Worm (Caenorhabditis elegans) whole organism, early embryonic: ENCODE data around the gene str-108.

Experiments
- B0310.2 ChIP-seq: sonication (generic microtip); optimal IDR thresholded peaks from 2 replicates; lab custom pipeline; 2016; ENCODE audit warnings: mild to moderate bottlenecking, missing genetic modification characterization, missing compliant biosample characterization
- F13C5.2 ChIP-seq: sonication (generic microtip); optimal IDR thresholded peaks from 2 replicates; lab custom pipeline; 2017; ENCODE audit warnings: mild to moderate bottlenecking, missing genetic modification characterization, inconsistent platforms, missing compliant biosample characterization
- aly-1 ChIP-seq: sonication (generic microtip); optimal IDR thresholded peaks from 2 replicates; lab custom pipeline; 2016; ENCODE audit warnings: missing genetic modification characterization, missing compliant biosample characterization
- ama-1 ChIP-seq: fragments of 150-350 bp; optimal IDR thresholded peaks from 2 replicates; lab custom pipeline; 2014
- ceh-13 ChIP-seq: fragments of 200-800 bp; sonication (Bioruptor generic); optimal IDR thresholded peaks from 2 replicates; lab custom pipeline; 2018; ENCODE audit warnings: mild to moderate bottlenecking, missing genetic modification characterization, missing compliant biosample characterization
- ceh-36 ChIP-seq: sonication (generic microtip); optimal IDR thresholded peaks from 2 replicates; lab custom pipeline; 2016; ENCODE audit warnings: missing genetic modification characterization, inconsistent platforms, missing compliant biosample characterization
- ets-7 ChIP-seq: sonication (generic microtip); optimal IDR thresholded peaks from 2 replicates; lab custom pipeline; 2016; ENCODE audit warnings: missing genotype, missing genetic modification characterization, missing compliant biosample characterization
- flt-1 ChIP-seq: fragments of 200-800 bp; sonication (Bioruptor generic); IDR thresholded peaks from 2 replicates; pipeline ENCODE4 v1.3.6; 2022; ENCODE audit warnings: missing genetic modification characterization, missing compliant biosample characterization
- hmbx-1 ChIP-seq: sonication (generic microtip); optimal IDR thresholded peaks from 2 replicates; lab custom pipeline; 2016; ENCODE audit warnings: mild to moderate bottlenecking, missing genetic modification characterization, missing compliant biosample characterization
- hmg-4 ChIP-seq: fragments of 200-800 bp; sonication (Bioruptor generic); optimal IDR thresholded peaks from 2 replicates; lab custom pipeline; 2018; ENCODE audit warnings: mild to moderate bottlenecking, missing genetic modification characterization, missing compliant biosample characterization
- hnd-1 ChIP-seq: sonication (generic microtip); optimal IDR thresholded peaks from 2 replicates; lab custom pipeline; 2016; ENCODE audit warnings: missing genetic modification characterization, missing compliant biosample characterization
- pes-1 ChIP-seq: fragments of 200-800 bp; sonication (Bioruptor generic); IDR thresholded peaks from 2 replicates; pipeline ENCODE4 v1.3.6; 2022; ENCODE audit warnings: missing genetic modification reagents, missing genetic modification characterization, missing compliant biosample characterization
- scrt-1 ChIP-seq: fragments of 200-800 bp; sonication (Bioruptor generic); IDR thresholded peaks from 2 replicates; pipeline ENCODE4 v1.3.6; 2022; ENCODE audit warnings: missing genetic modification characterization, missing compliant biosample characterization
- sea-1 ChIP-seq: fragments of 200-800 bp; sonication (Bioruptor generic); conservative IDR thresholded peaks from 2 replicates; pipeline ENCODE4 v1.3.6; 2022; ENCODE audit warnings: missing genetic modification characterization, missing compliant biosample characterization
- tbx-11 ChIP-seq: fragments of 200-800 bp; sonication (Bioruptor generic); IDR thresholded peaks from 2 replicates; pipeline ENCODE4 v1.3.6; 2022; ENCODE audit warnings: missing genetic modification characterization, missing compliant biosample characterization
- tbx-37 ChIP-seq: fragments of 200-800 bp; sonication (Bioruptor generic); conservative IDR thresholded peaks from 2 replicates; pipeline ENCODE4 v1.3.6; 2022; ENCODE audit warnings: missing genetic modification reagents, missing genetic modification characterization, missing compliant biosample characterization
- tra-4 ChIP-seq: sonication (generic microtip); optimal IDR thresholded peaks from 2 replicates; lab custom pipeline; 2017; ENCODE audit warnings: missing genetic modification characterization, missing compliant biosample characterization

str-108 gene

DNA sequence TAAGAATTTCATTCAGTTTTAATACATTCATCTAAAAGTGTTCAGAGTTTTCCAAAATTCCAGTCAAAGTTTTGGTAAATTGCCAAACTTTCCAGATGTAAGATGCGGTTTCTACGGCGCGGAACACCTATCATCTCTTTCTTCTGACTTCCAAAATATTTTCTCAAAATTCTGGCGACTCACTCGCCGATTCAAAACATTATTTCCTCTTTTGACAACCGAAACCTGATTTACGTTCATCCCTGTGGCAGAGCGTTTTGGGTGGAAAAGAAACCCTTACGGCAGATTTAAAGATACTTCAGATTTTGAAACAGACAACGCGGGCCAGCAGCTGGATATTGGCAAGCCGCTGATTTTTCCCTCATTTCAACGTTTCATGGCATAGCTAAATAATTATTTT is 32.0 kb downstream of the str-108 start, which contains the start of gene F11A5.5:
F11A5.5 (plus strand) TSS at position 301 of the 400 bp plus-strand sequence.
- TF ChIP-seq ceh-36 (tag; lab: Kevin White, UChicago) (no peak), sea-1 (GFP tag; lab: Robert Waterston, UW) (no peak), tbx-37 (GFP tag; lab: Robert Waterston, UW) (no peak), hmg-4 (no peak), ceh-13 (GFP tag; lab: Kevin White, UChicago) (no peak), aly-1 (tag; lab: Kevin White, UChicago) (no peak), flt-1 (GFP tag; lab: Robert Waterston, UW) (no peak), ama-1 (lab: Kevin White, UChicago) (no peak), ets-7 (no peak), F13C5.2 (no peak), hmbx-1 (tag; lab: Kevin White, UChicago) (no peak), hnd-1 (tag; lab: Kevin White, UChicago) (no peak), B0310.2 (tag; lab: Kevin White, UChicago) (no peak), tra-4 (no peak), scrt-1 (GFP tag; lab: Robert Waterston, UW) (no peak)

DNA sequence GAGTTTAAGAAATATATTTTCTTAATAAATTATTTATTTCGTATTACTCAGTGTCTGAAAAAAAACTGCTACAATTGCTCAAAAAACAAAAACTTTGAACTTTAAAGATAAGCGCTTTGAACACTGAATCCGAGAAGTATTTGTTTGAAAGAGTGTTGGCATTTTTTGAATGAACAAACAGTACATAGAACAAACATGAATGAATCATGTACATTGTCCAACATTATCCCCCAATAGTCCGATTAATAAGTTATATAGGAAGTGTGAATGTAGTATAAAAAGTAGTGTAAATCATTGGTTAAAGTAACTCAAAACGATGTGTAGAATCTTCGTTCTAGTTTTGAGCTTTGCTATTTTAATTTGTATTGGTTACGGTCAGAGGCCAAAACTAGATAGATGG is 35.7 kb downstream of the str-108 start, which contains the start of gene F11A5.17:
F11A5.17 (plus strand) TSS at position 301 of the 400 bp plus-strand sequence.
- TF ChIP-seq scrt-1 (GFP tag; lab: Robert Waterston, UW), result no peak
- TF ChIP-seq F13C5.2, result no peak
- TF ChIP-seq tbx-37 (GFP tag; lab: Robert Waterston, UW), result no peak
- no peak for TF ChIP-seq ama-1 (lab: Kevin White, UChicago)

DNA sequence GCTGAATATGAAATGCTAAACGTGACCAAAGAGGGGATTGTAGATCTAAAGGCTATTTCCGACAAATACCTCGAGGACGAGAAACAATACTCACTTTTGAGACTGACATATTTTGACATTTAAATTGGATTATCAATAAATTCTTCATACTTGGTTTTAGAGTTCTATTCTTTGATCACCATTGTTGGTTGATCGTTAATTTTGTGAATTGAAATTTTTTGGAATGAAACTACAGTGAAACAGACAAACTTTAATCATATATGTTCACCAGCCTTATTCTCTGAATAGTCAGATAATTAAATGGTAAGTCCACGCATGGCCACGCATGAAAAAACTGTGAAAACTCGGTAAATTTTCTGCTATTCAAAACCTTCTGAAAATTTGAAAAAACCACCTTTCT is 36.6 kb downstream of the str-108 start, which contains the start of gene F11A5.18:
F11A5.18 (plus strand) TSS at position 301 of the 400 bp plus-strand sequence.
- TF ChIP-seq ceh-36 (tag; lab: Kevin White, UChicago), result no peak
- TF ChIP-seq tra-4, result no peak
- TF ChIP-seq F13C5.2, result no peak
- no peak for TF ChIP-seq tbx-11
- no peak for TF ChIP-seq hmg-4
- TF ChIP-seq aly-1 (tag; lab: Kevin White, UChicago), result no peak
- no peak for TF ChIP-seq flt-1 (GFP tag; lab: Robert Waterston, UW)
- no peak for TF ChIP-seq ceh-13 (GFP tag; lab: Kevin White, UChicago)
- TF ChIP-seq hnd-1 (tag; lab: Kevin White, UChicago), result no peak
- TF ChIP-seq scrt-1 (GFP tag; lab: Robert Waterston, UW), result no peak
- TF ChIP-seq tbx-37 (GFP tag; lab: Robert Waterston, UW), result no peak
- TF ChIP-seq hmbx-1 (tag; lab: Kevin White, UChicago), result no peak
- TF ChIP-seq ets-7, result no peak
- no peak for TF ChIP-seq ama-1 (lab: Kevin White, UChicago)
- no peak for TF ChIP-seq B0310.2 (tag; lab: Kevin White, UChicago)

DNA sequence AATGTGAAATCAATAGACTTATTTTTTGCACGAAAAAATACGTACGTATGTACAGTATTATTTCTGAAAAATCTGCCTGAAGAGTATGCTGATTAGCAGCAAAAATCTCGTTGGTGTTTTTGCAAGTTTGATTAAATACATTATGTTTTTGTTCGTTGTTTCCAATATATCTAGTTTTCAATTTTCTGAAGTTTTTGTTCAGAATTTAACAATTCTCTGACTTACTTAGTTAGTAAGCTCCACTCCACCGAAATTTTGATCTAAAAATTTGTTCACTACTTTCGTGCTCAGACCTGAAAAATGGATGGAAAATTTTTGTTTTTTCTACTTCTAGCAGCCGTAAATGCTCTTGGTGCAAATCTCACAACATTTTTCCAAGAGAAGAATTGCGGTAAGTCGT is 38.9 kb downstream of the str-108 start, which contains the start of gene irld-26:
irld-26 (plus strand) TSS at position 301 of the 400 bp plus-strand sequence.
- TF ChIP-seq pes-1 (GFP tag; lab: Robert Waterston, UW), result no peak
- no peak for TF ChIP-seq ama-1 (lab: Kevin White, UChicago)
- TF ChIP-seq B0310.2 (tag; lab: Kevin White, UChicago), result no peak
- TF ChIP-seq tbx-11, result no peak
- TF ChIP-seq hmg-4, result no peak
- TF ChIP-seq hmbx-1 (tag; lab: Kevin White, UChicago), result no peak

DNA sequence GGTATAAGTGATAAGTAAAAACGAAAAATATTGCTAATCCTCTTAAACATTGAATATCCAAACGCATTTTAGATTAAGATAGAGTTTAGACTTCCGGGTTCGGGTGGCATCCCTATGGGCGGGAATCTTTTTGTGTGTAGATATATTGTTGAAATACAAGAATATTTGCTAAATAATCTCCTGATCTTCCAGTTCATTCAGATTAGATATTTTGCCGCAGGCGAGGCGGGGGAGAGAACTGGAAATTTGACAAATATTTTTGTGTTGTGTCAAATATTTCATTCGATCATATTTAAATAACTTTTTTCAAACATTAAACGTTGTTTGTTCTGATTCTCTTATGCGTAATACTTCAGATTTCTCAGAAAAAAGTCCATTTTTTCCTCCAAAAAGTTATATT is 43.8 kb downstream of the str-108 start, which contains the start of gene oac-15:
oac-15 (minus strand) TSS at position 101 of the 400 bp plus-strand sequence.
- TF ChIP-seq scrt-1 (GFP tag; lab: Robert Waterston, UW), result no peak
- TF ChIP-seq aly-1 (tag; lab: Kevin White, UChicago), result no peak
- TF ChIP-seq tbx-11, result no peak
- no peak for TF ChIP-seq flt-1 (GFP tag; lab: Robert Waterston, UW)

DNA sequence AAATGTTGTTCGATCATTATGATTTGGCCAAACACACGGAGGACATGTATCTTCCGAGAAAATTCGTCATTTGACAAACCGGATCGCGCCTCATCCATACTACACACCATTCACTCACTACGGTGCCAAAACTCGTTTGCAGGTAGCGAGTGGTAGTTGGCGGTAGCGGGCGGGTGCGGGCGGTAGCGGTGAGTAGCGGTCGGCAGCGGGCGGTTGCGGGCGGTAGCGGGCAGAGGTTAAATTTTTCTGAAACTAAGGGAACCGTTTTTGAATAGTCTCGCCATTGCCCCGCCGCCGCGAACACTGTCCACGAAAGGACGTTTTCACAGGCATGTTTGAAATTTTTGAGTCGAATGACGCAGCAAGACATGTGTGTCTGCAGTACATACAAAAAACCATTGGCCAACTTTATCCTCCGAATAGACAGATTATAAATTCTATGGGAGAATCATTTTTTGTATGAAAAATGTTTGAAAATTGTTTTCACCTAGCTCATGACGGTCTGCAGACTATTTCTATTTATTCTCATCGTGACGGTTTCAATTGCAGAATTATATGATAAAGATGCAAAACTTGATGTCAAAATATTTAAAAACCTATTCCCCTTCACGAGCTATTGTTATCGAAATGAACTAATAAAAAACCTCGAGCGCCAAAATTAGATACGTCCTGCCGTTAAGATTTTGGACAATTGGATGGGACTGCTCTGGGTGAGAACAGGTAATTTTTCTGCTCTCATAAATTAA is 44.4 kb downstream of the str-108 start, which contains the start of gene F11A5.16:
F11A5.16 (plus strand) TSS at position 696 of the 746 bp plus-strand sequence.
- no peak for TF ChIP-seq hmbx-1 (tag; lab: Kevin White, UChicago)
- no peak for TF ChIP-seq aly-1 (tag; lab: Kevin White, UChicago)
- no peak for TF ChIP-seq B0310.2 (tag; lab: Kevin White, UChicago)
- TF ChIP-seq hnd-1 (tag; lab: Kevin White, UChicago), result no peak
- TF ChIP-seq tbx-11, result no peak
- TF ChIP-seq ceh-36 (tag; lab: Kevin White, UChicago), result no peak
- TF ChIP-seq ceh-13 (GFP tag; lab: Kevin White, UChicago), result no peak
- no peak for TF ChIP-seq ama-1 (lab: Kevin White, UChicago)
- TF ChIP-seq tra-4, result no peak
- TF ChIP-seq pes-1 (GFP tag; lab: Robert Waterston, UW), result no peak
- no peak for TF ChIP-seq ets-7
- TF ChIP-seq sea-1 (GFP tag; lab: Robert Waterston, UW), result no peak
- no peak for TF ChIP-seq flt-1 (GFP tag; lab: Robert Waterston, UW)
- no peak for TF ChIP-seq F13C5.2

DNA sequence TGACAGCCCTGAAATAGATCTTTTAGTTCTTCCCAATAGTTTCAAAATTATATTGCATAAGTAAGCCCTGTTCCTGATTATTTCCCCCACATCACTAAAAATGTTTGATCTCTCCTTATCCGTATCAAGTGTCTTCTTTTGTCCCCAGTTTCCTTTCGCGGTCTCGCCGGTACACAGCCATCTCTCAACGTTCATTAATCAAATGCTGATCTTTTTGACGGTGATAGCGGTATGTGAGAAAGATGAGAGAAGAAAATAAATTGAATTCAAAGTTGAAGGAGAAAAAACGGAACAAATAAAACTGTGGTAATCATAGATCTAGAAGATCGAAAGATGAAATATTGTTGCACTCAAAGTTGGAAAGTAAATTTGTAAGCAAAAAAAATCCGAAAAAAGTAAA is 45.7 kb downstream of the str-108 start:
- TF ChIP-seq ama-1 (lab: Kevin White, UChicago) (no peak), ceh-13 (GFP tag; lab: Kevin White, UChicago) (no peak), scrt-1 (GFP tag; lab: Robert Waterston, UW) (no peak), sea-1 (GFP tag; lab: Robert Waterston, UW) (no peak), ceh-36 (tag; lab: Kevin White, UChicago) (no peak), aly-1 (tag; lab: Kevin White, UChicago) (no peak), hnd-1 (tag; lab: Kevin White, UChicago) (no peak), tbx-11 (no peak), ets-7 (no peak), hmg-4 (no peak), hmbx-1 (tag; lab: Kevin White, UChicago) (no peak), tra-4 (no peak), B0310.2 (tag; lab: Kevin White, UChicago) (no peak), pes-1 (GFP tag; lab: Robert Waterston, UW) (no peak), tbx-37 (GFP tag; lab: Robert Waterston, UW) (no peak), F13C5.2 (no peak)
